Worm (Caenorhabditis elegans) whole organism, midembryonic: ENCODE data around the gene clec-51.

Experiments
- T22C8.4 ChIP-seq: fragments of 200-800 bp; sonication (Bioruptor generic); IDR thresholded peaks from 2 replicates; pipeline ENCODE4 v1.3.6; 2022; ENCODE audit warnings: missing genetic modification characterization, missing compliant biosample characterization
- cog-1 ChIP-seq: sonication (generic microtip); optimal IDR thresholded peaks from 2 replicates; lab custom pipeline; 2016; ENCODE audit warnings: missing genetic modification characterization, missing compliant biosample characterization
- flt-1 ChIP-seq: fragments of 200-800 bp; sonication (Bioruptor generic); IDR thresholded peaks from 2 replicates; pipeline ENCODE4 v1.3.6; 2022; ENCODE audit warnings: missing genetic modification characterization, missing compliant biosample characterization
- klf-2 ChIP-seq: fragments of 200-800 bp; sonication (Bioruptor generic); conservative IDR thresholded peaks from 2 replicates; pipeline ENCODE4 v1.3.6; 2022; ENCODE audit warnings: missing genetic modification reagents, missing genetic modification characterization, missing compliant biosample characterization
- med-1 ChIP-seq: sonication (generic microtip); optimal IDR thresholded peaks from 2 replicates; lab custom pipeline; 2017; ENCODE audit warnings: missing genetic modification characterization, mild to moderate bottlenecking, missing compliant biosample characterization, antibody characterized with exemption, missing genetic modification reagents; ENCODE audit not compliant: insufficient read depth
- ref-1 ChIP-seq: fragments of 200-800 bp; sonication (Bioruptor generic); conservative IDR thresholded peaks from 2 replicates; pipeline ENCODE4 v1.3.6; 2022; ENCODE audit warnings: missing genetic modification reagents, missing genetic modification characterization, missing compliant biosample characterization
- tab-1 ChIP-seq: fragments of 200-800 bp; sonication (Bioruptor generic); IDR thresholded peaks from 2 replicates; pipeline ENCODE4 v1.3.6; 2022; ENCODE audit warnings: missing genetic modification characterization, missing compliant biosample characterization
- ztf-23 ChIP-seq: fragments of 200-800 bp; sonication (Bioruptor generic); IDR thresholded peaks from 2 replicates; pipeline ENCODE4 v1.3.6; 2022; ENCODE audit warnings: missing genetic modification reagents, missing genetic modification characterization, missing compliant biosample characterization
- ztf-29 ChIP-seq: fragments of 200-800 bp; sonication (Bioruptor generic); IDR thresholded peaks from 2 replicates; pipeline ENCODE4 v1.3.6; 2022; ENCODE audit warnings: missing genetic modification reagents, missing genetic modification characterization, missing compliant biosample characterization

clec-51 gene

DNA sequence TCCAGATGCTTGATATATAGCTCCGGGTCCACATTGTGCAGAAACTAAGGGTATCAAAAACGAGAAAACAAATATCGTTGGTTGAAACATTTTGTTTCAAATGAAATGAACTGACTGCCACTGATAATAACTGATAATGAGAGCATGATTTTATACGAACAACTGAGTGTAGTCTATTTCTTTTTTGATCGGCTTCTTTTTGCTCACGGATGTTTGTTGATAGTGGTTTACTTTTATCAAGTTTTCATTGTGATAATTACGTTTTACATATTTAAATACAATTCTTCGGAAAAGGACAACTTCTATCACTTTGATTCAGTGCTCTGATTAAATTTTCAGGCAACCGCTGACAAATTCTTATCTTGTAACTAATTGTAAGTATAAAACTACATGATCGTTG is at the start of gene clec-51:
TSS of gene clec-51 (minus strand) at position 114 of the 400 bp plus-strand sequence.
- TF ChIP-seq tab-1 (GFP tag; lab: Robert Waterston, UW) = no peak
- no peak for TF ChIP-seq T22C8.4 (GFP tag; lab: Robert Waterston, UW)
- TF ChIP-seq flt-1 (GFP tag; lab: Robert Waterston, UW) = no peak
- no peak for TF ChIP-seq ztf-23
- no peak for TF ChIP-seq ztf-29 (GFP tag; lab: Robert Waterston, UW)
- TF ChIP-seq med-1 (GFP tag; lab: Kevin White, UChicago) = no peak
- TF ChIP-seq cog-1 = no peak
- TF ChIP-seq ref-1 (GFP tag; lab: Robert Waterston, UW) = no peak
- no peak for TF ChIP-seq klf-2 (GFP tag; lab: Robert Waterston, UW)

DNA sequence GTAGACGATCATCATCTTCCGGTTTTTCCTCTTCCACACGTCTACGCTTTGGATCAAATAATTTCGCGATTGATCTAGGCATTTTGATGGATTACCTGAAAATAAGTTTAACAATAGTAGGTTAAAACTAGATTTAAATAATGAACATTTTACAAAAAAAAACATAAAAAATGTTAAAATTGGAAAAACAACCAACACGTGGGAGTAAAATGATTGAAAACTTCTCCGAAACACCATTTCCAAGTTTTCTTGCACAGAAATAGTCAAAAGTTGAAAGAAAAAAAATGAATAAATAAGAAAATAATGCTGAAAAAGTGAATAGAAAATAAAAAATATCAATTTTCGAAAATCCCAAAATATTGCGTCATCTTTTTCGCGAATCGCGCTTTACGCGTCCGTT is 48.1 kb upstream of the clec-51 start, which contains the start of gene C07G1.7:
TSS of gene C07G1.7 (minus strand) at position 101 of the 400 bp plus-strand sequence.
- TF ChIP-seq ref-1 (GFP tag; lab: Robert Waterston, UW) = no peak

DNA sequence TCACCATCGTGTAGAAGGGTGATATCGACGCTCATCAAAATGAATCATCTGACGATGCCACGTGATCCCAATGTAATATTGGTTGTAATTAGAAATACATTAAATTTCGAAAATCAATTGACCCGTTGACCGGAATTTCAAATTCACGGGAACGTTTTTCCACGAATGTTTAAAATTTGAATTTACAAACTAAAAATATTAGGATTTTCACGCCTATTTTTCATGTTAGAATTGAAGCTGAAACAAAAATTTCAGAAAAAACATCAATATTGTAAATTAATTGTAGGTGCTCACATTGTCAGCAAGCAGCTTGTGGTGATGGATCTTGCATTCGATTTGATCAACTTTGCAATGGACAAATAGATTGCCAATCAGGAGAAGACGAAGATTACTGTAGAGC is 46.7 kb upstream of the clec-51 start, which contains the start of gene C07G1.6:
TSS of gene C07G1.6 (minus strand) at position 101 of the 400 bp plus-strand sequence.
- TF ChIP-seq klf-2 (GFP tag; lab: Robert Waterston, UW) = no peak

DNA sequence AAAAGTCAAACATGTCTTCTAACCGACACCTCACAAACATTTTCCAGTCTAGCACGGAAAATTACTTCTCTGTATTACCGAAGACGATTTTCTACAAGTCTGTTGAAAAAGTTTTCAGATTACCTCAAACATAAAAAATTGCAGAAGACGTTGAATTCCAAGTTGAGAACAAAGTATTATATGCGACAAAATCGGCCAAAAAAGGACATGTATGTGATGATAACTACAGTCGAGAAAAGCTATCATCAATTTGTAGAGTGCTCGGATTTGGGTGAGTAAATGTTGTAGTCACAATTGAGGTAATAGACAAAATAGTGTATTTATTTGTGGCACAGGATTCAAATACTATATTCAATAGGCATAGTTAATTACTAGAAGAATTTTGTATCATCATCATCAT is 45.3 kb upstream of the clec-51 start:
- TF ChIP-seq flt-1 (GFP tag; lab: Robert Waterston, UW) (no peak), tab-1 (GFP tag; lab: Robert Waterston, UW) (no peak), ztf-29 (GFP tag; lab: Robert Waterston, UW) (no peak), T22C8.4 (GFP tag; lab: Robert Waterston, UW) (no peak), klf-2 (GFP tag; lab: Robert Waterston, UW) (no peak), med-1 (GFP tag; lab: Kevin White, UChicago) (no peak), ref-1 (GFP tag; lab: Robert Waterston, UW) (no peak), ztf-23 (no peak), cog-1 (no peak)

DNA sequence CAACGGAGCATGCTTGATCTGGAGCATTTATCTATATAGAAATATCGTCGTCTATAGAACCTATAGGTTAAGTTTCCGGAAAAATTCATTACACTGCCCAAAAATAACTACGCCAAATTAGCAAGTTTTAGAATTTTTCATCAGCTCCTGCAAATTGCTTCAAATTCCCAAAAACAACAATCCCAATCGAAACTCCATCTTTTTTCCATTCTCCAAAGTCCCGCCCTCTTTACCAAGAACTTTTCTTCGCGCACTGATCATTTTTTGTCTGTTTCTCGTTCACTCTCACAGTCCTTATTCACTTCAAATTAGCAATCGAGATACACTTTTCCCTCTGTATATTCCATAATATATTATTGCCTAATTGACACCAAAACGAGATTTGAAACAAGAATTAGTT is 42.7 kb upstream of the clec-51 start, which contains the start of gene svh-1:
TSS of gene svh-1 (plus strand) at position 301 of the 400 bp plus-strand sequence.
- no peak for TF ChIP-seq ztf-29 (GFP tag; lab: Robert Waterston, UW)
- no peak for TF ChIP-seq ref-1 (GFP tag; lab: Robert Waterston, UW)
- no peak for TF ChIP-seq cog-1
- no peak for TF ChIP-seq T22C8.4 (GFP tag; lab: Robert Waterston, UW)
- TF ChIP-seq tab-1 (GFP tag; lab: Robert Waterston, UW) = no peak
- no peak for TF ChIP-seq klf-2 (GFP tag; lab: Robert Waterston, UW)
- no peak for TF ChIP-seq flt-1 (GFP tag; lab: Robert Waterston, UW)
- no peak for TF ChIP-seq ztf-23

DNA sequence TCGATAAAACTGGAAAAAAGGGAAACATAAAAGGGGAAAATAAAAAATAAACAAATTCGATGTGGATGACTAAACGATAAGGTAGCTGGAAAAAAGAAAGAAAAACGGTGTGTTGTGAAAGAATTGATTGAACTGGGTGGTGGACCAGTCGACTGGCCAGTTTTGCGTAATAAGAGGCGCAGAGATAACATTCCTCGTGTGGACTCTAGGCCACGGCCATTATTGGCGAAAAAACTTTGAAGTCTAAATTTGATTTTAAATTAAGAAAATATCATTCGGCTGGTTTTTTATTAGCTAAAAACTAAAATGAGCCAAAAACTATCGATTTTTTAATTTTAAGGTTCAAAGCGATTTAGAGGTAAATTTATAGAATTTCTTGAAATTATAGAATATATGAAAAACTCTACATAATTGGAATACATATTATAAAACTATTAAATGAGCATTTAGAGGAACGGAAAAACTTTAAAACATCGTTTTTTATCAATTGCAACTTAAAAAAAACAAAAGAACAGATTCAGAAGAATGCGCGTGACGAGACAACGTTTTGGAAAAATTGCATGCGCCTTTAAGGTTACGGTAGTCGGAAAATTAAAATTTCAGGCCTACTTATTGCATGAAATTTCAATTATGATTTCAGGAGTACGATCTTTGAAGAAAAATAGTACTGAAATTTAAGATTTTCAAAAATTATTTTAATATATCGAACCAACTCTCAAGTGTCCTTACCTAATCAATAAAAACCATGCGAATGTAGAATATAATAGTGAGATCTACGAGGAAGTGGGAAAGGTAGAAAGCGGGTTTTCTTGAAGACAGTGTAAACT is 41.9 kb upstream of the clec-51 start, which contains the start of gene hgrs-1:
TSS of gene hgrs-1 (minus strand) at position 777 of the 827 bp plus-strand sequence.
- TF ChIP-seq ref-1 (GFP tag; lab: Robert Waterston, UW) (no peak), med-1 (GFP tag; lab: Kevin White, UChicago) (no peak), klf-2 (GFP tag; lab: Robert Waterston, UW) (no peak), cog-1 (no peak), flt-1 (GFP tag; lab: Robert Waterston, UW) (no peak), tab-1 (GFP tag; lab: Robert Waterston, UW) (no peak), ztf-29 (GFP tag; lab: Robert Waterston, UW) (no peak), T22C8.4 (GFP tag; lab: Robert Waterston, UW) (no peak), ztf-23 (no peak)

DNA sequence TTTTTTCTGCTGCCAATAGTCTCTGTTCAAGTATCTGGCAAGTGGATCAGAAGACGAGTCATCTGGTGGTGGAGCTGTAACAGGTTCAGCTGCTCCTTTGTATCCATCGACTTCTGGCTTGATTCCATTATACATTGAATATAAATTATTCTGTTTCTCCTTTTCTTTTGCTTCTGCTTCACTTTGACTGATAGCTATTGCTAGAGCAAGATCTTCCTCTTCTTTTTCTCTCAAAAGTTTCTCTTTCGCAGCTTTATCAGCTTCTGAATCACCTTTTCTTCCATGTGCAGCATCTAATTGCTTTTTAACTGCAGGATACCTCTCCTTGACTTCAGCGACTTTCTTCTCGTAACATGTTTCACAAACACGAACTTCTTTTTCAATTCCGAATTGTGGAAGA is 40.0 kb upstream of the clec-51 start:
- no peak for TF ChIP-seq tab-1 (GFP tag; lab: Robert Waterston, UW)
- no peak for TF ChIP-seq T22C8.4 (GFP tag; lab: Robert Waterston, UW)
- TF ChIP-seq flt-1 (GFP tag; lab: Robert Waterston, UW) = no peak
- no peak for TF ChIP-seq ztf-23
- no peak for TF ChIP-seq ref-1 (GFP tag; lab: Robert Waterston, UW)
- no peak for TF ChIP-seq ztf-29 (GFP tag; lab: Robert Waterston, UW)
- no peak for TF ChIP-seq klf-2 (GFP tag; lab: Robert Waterston, UW)
- no peak for TF ChIP-seq med-1 (GFP tag; lab: Kevin White, UChicago)
- TF ChIP-seq cog-1 = no peak

DNA sequence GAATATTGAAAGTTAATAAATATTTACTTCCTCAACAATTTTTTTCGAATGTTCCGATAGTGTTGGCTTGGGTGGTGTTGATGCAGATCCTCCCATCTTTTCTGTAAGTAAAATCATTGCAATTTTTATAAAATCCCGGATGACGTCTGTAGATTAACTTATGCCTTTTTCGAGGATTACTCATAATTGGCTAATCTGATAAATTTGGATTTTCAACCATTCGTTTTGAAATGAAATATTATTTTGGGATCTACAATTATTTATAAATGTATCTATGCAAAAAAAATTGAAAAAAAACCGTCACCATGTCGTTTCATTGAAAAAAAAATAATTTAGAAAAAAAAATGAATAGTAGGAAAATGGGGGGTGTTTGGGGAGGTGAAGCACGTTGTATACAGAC is 37.5 kb upstream of the clec-51 start, which contains the start of gene glrx-22:
TSS of gene glrx-22 (minus strand) at position 101 of the 400 bp plus-strand sequence.
- TF ChIP-seq med-1 (GFP tag; lab: Kevin White, UChicago) (no peak), cog-1 (no peak), T22C8.4 (GFP tag; lab: Robert Waterston, UW) (no peak), ref-1 (GFP tag; lab: Robert Waterston, UW) (no peak), flt-1 (GFP tag; lab: Robert Waterston, UW) (no peak), tab-1 (GFP tag; lab: Robert Waterston, UW) (no peak), ztf-23 (no peak), ztf-29 (GFP tag; lab: Robert Waterston, UW) (no peak), klf-2 (GFP tag; lab: Robert Waterston, UW) (no peak)

DNA sequence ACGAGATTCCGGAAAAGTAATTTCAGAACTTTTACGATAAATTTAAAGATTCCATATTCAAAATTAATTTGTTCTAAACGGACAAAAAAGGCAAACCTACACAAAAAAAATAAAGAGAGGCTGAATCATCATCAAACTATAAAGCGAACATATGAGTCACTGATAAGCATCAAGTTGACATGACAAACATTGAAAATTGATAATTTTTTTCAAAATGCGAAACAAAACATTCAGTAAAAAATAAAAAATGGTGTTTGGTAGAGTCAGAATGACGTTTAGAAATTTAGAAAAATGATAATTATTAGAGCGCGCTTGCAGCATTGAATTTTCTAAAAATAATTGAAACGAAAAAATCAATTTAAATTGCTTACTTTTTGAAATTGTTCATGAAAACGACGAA is 36.2 kb upstream of the clec-51 start:
- no peak for TF ChIP-seq T22C8.4 (GFP tag; lab: Robert Waterston, UW)
- no peak for TF ChIP-seq ztf-23
- TF ChIP-seq med-1 (GFP tag; lab: Kevin White, UChicago) = no peak
- no peak for TF ChIP-seq cog-1
- TF ChIP-seq klf-2 (GFP tag; lab: Robert Waterston, UW) = no peak
- TF ChIP-seq flt-1 (GFP tag; lab: Robert Waterston, UW) = no peak
